Fruit fly (Drosophila melanogaster): Measurements from ENCODE around the gene CG34324.
A peak's percentile ranks its signal among the peaks of the same experiment; 100 is the strongest.

Gene CG34324

DNA sequence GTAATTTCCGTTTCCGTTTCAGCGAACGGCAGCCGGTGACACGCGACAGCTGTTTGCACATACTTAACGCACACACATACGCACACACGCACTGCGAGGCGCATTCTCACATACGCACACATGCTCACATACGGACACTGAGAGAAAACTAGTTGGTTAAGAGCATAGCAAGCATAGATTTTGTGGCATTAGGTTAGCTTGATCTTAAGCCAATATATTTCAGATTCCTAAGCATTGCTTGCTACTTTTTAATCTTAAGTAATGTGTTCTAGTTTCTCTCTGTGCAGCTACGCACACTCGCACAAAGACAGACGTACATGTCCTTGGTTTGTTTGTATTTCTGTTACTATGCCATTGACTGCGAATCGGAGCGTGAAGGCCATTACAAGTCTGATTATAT lies 23.4 kb downstream of the CG34324 start (continued):
- TF ChIP-seq bcd (GFP tag; optimal IDR thresholded peaks at IDR 0.05), result peak; percentile 10
- no peak for TF ChIP-seq her (GFP tag; optimal IDR thresholded peaks at IDR 0.05)
- no peak for TF ChIP-seq CG8281 (tag; optimal IDR thresholded peaks at IDR 0.05)
- peak; percentile 28 for TF ChIP-seq CG9817 (tag; optimal IDR thresholded peaks at IDR 0.05)
- no peak for TF ChIP-seq amos (GFP tag; IDR thresholded peaks at IDR 0.05; ENCODE audit: partially characterized antibody)

DNA sequence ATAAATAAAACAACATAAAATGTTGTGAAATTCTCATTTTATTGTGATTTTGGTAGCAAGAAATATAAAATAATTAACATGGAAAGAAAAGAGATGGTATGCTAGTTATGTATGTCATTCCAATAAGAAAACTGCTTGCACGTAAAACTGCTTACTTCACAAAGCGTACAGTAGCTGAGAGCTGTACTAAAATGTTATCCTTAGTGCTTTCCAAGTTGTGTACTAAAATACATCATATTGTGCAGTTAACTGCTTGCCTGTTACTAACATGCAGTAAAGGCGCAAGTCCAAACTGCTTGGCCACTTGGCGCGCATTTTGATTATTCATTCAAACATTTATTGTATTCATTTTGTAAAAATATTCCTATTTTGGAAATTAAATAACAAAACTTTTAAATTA lies 36.4 kb downstream of the CG34324 start:
- no peak for TF ChIP-seq Bteb2 (GFP tag; optimal IDR thresholded peaks at IDR 0.05)
- no peak for TF ChIP-seq wdn (GFP tag; IDR thresholded peaks at IDR 0.05)
- TF ChIP-seq H2.0 (GFP tag; IDR thresholded peaks at IDR 0.05), result no peak
- TF ChIP-seq Sry-δ (GFP tag; optimal IDR thresholded peaks at IDR 0.05), result peak; percentile 11
- TF ChIP-seq Med (GFP tag), result peak; percentile 57
- no peak for TF ChIP-seq Max (GFP tag; optimal IDR thresholded peaks at IDR 0.05)
- TF ChIP-seq Bgb (GFP tag; IDR thresholded peaks at IDR 0.05; ENCODE audit: partially characterized antibody), result peak; percentile 17; the same call in 1 of the 2 replicates
- TF ChIP-seq luna (GFP tag; optimal IDR thresholded peaks at IDR 0.05), result no peak
- peak; percentile 31 for TF ChIP-seq CoRest (tag; optimal IDR thresholded peaks at IDR 0.05)
- no peak for TF ChIP-seq CG11093 (GFP tag; IDR thresholded peaks at IDR 0.05)
- peak; percentile 24 for TF ChIP-seq phol (tag; optimal IDR thresholded peaks at IDR 0.05)
- TF ChIP-seq CG7745 (tag; optimal IDR thresholded peaks at IDR 0.05), result no peak
- TF ChIP-seq oc (tag; optimal IDR thresholded peaks at IDR 0.05), result no peak
- no peak for TF ChIP-seq CG32772 (GFP tag; IDR thresholded peaks at IDR 0.05)
- no peak for TF ChIP-seq CG2116 (GFP tag; optimal IDR thresholded peaks at IDR 0.05)
- peak; percentile 92 to 98 for TF ChIP-seq insv (GFP tag; optimal IDR thresholded peaks at IDR 0.05)
- no peak for TF ChIP-seq salm (tag; optimal IDR thresholded peaks at IDR 0.05)
- TF ChIP-seq Chrac-16 (GFP tag; optimal IDR thresholded peaks at IDR 0.05), result no peak
- TF ChIP-seq Hr3 (GFP tag; optimal IDR thresholded peaks at IDR 0.05), result peak; percentile 19
- TF ChIP-seq org-1 (GFP tag; optimal IDR thresholded peaks at IDR 0.05), result no peak
- peak; percentile 29 for TF ChIP-seq pzg (GFP tag; optimal IDR thresholded peaks at IDR 0.05)
- no peak for TF ChIP-seq CG6654 (GFP tag; optimal IDR thresholded peaks at IDR 0.05)
- TF ChIP-seq chinmo (GFP tag; IDR thresholded peaks at IDR 0.05; ENCODE audit: partially characterized antibody), result 0 out of 4 replicates have a peak, but pooled peaks have one; percentile 39
- no peak for TF ChIP-seq Rfx (GFP tag; IDR thresholded peaks at IDR 0.05)
- TF ChIP-seq CG11247 (GFP tag; IDR thresholded peaks at IDR 0.05), result no peak
- TF ChIP-seq Ets97D (GFP tag; optimal IDR thresholded peaks at IDR 0.05), result peak; percentile 44
- no peak for TF ChIP-seq CG6791 (GFP tag; IDR thresholded peaks at IDR 0.05; ENCODE audit: partially characterized antibody)
- TF ChIP-seq vvl (GFP tag; IDR thresholded peaks at IDR 0.05), result no peak
- TF ChIP-seq Ptx1 (GFP tag; IDR thresholded peaks at IDR 0.05), result no peak
- TF ChIP-seq CG11085 (GFP tag; IDR thresholded peaks at IDR 0.05), result no peak
- no peak for TF ChIP-seq Doc3 (GFP tag; IDR thresholded peaks at IDR 0.05; ENCODE audit: partially characterized antibody)
- TF ChIP-seq croc (GFP tag; conservative IDR thresholded peaks at IDR 0.05), result no peak
- TF ChIP-seq amos (GFP tag; IDR thresholded peaks at IDR 0.05; ENCODE audit: partially characterized antibody), result no peak
- no peak for TF ChIP-seq tio (GFP tag; optimal IDR thresholded peaks at IDR 0.05)
- TF ChIP-seq CG10321 (GFP tag; IDR thresholded peaks at IDR 0.05), result no peak
- no peak for TF ChIP-seq chm (GFP tag; IDR thresholded peaks at IDR 0.05)
- TF ChIP-seq Abd-B (GFP tag; optimal IDR thresholded peaks at IDR 0.05), result peak; percentile 55
- peak; percentile 42; the same call in 1 of the 3 replicates for TF ChIP-seq knrl (GFP tag; IDR thresholded peaks at IDR 0.05; ENCODE audit: partially characterized antibody)
- no peak for TF ChIP-seq MTF-1 (GFP tag; optimal IDR thresholded peaks at IDR 0.05; ENCODE audit: borderline replicate concordance)
- TF ChIP-seq Aef1 (GFP tag; IDR thresholded peaks at IDR 0.05), result no peak
- no peak for TF ChIP-seq CG13123 (GFP tag; optimal IDR thresholded peaks at IDR 0.05)
- TF ChIP-seq CG1832 (GFP tag; optimal IDR thresholded peaks at IDR 0.05), result no peak
- TF ChIP-seq CG9437 (GFP tag; optimal IDR thresholded peaks at IDR 0.05), result no peak
- peak; percentile 24 for TF ChIP-seq CG14710 (tag; optimal IDR thresholded peaks at IDR 0.05)
- TF ChIP-seq CG10959 (GFP tag; IDR thresholded peaks at IDR 0.05), result no peak

All from whole organism, embryonic.